Worm (Caenorhabditis elegans): ENCODE results near the gene hpl-1.
A peak's percentile ranks its signal among the peaks of the same experiment; 100 is the strongest.

hpl-1 gene

DNA sequence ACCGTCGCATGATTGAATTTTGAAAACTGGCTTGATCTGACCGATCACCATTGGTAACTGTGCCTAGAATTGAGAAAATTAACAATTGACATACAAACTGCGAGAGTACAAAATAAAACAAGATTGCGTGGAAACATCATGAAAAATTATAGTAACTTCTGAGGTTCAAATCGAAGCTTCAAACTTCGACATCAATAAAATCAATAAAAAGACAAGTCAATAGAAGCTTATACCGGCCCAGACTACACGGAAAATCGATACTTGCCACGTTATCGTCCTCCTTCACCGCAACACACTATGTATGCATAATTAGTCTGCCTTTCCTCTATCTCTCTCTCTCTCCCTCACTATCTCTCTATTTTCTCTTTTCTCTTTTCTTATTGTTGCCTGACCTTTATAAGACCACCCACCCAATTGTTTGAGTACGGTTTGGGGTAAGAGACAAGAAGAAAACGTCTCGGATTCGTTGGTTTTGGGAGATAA is 18.5 kb upstream of the hpl-1 start, which contains the start of gene skr-21:
TSS of gene skr-21 (minus strand) at position 51 of the 483 bp plus-strand sequence.
- TF ChIP-seq ets-7 (tag; optimal IDR thresholded peaks at IDR 0.05) (no peak), tra-4 (tag; optimal IDR thresholded peaks at IDR 0.05) (no peak), aly-1 (tag; optimal IDR thresholded peaks at IDR 0.05) (peak; percentile 28), sea-1 (GFP tag; conservative IDR thresholded peaks at IDR 0.05) (0 out of 2 replicates have a peak, but pooled peaks have one; percentile 27)

DNA sequence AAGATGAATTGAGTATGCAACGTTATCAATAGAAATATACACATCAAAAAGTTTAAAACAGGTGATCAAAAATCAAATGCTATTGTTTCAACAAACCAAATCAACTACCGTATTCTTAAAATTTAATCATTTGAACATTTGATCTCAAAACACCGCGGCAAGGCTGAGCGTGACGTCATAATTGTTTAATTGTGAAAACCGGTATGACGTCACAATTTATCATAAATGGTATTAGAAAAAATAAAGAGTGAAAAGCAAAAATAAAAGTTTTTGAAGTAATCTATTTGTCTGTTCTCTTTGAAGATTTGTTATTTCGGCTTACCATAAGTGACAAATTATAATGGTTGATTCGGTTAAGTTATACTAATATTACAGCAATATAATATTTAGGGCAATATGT is 17.4 kb upstream of the hpl-1 start:
- no peak for TF ChIP-seq pes-1 (GFP tag; IDR thresholded peaks at IDR 0.05)
- TF ChIP-seq hnd-1 (tag; optimal IDR thresholded peaks at IDR 0.05): no peak
- TF ChIP-seq aly-1 (tag; optimal IDR thresholded peaks at IDR 0.05): no peak
- no peak for TF ChIP-seq ama-1 (optimal IDR thresholded peaks at IDR 0.05)
- no peak for TF ChIP-seq hmbx-1 (tag; optimal IDR thresholded peaks at IDR 0.05)
- no peak for TF ChIP-seq tra-4 (tag; optimal IDR thresholded peaks at IDR 0.05)
- TF ChIP-seq ceh-13 (GFP tag; optimal IDR thresholded peaks at IDR 0.05): no peak
- no peak for TF ChIP-seq ceh-36 (tag; optimal IDR thresholded peaks at IDR 0.05)
- TF ChIP-seq flt-1 (GFP tag; IDR thresholded peaks at IDR 0.05): no peak
- no peak for TF ChIP-seq scrt-1 (GFP tag; IDR thresholded peaks at IDR 0.05)
- no peak for TF ChIP-seq sea-1 (GFP tag; conservative IDR thresholded peaks at IDR 0.05)
- no peak for TF ChIP-seq F13C5.2 (tag; optimal IDR thresholded peaks at IDR 0.05)
- no peak for TF ChIP-seq tbx-37 (GFP tag; conservative IDR thresholded peaks at IDR 0.05)
- TF ChIP-seq tbx-11 (GFP tag; IDR thresholded peaks at IDR 0.05): no peak
- TF ChIP-seq hmg-4 (GFP tag; optimal IDR thresholded peaks at IDR 0.05): no peak
- TF ChIP-seq B0310.2 (tag; optimal IDR thresholded peaks at IDR 0.05): no peak
- TF ChIP-seq ets-7 (tag; optimal IDR thresholded peaks at IDR 0.05): no peak

DNA sequence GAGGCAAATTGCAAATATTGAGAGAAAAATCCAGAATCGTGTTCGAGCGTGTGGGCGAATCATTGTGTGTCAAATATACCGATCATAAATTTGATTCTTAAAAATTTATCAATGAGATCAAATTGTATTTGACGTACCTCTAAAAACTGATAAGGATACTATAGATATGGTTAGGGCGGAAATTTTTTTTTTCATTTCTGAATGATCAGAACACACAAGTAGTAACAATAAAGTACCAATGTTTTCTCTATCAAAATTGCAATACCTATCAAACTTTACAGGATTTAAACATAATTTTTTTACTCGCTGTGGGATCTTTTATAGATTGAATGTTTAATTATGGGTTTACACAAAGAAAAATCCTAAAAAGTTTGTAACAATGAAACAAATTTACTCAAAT is 12.9 kb upstream of the hpl-1 start, which contains the start of gene bgnt-1.5:
TSS of gene bgnt-1.5 (minus strand) at position 101 of the 400 bp plus-strand sequence.
- no peak for TF ChIP-seq tbx-11 (GFP tag; IDR thresholded peaks at IDR 0.05)
- TF ChIP-seq B0310.2 (tag; optimal IDR thresholded peaks at IDR 0.05): no peak
- TF ChIP-seq tra-4 (tag; optimal IDR thresholded peaks at IDR 0.05): no peak
- TF ChIP-seq sea-1 (GFP tag; conservative IDR thresholded peaks at IDR 0.05): no peak
- TF ChIP-seq ets-7 (tag; optimal IDR thresholded peaks at IDR 0.05): no peak
- no peak for TF ChIP-seq hmg-4 (GFP tag; optimal IDR thresholded peaks at IDR 0.05)
- TF ChIP-seq scrt-1 (GFP tag; IDR thresholded peaks at IDR 0.05): no peak
- no peak for TF ChIP-seq hmbx-1 (tag; optimal IDR thresholded peaks at IDR 0.05)
- no peak for TF ChIP-seq F13C5.2 (tag; optimal IDR thresholded peaks at IDR 0.05)
- TF ChIP-seq flt-1 (GFP tag; IDR thresholded peaks at IDR 0.05): no peak
- no peak for TF ChIP-seq ceh-13 (GFP tag; optimal IDR thresholded peaks at IDR 0.05)
- no peak for TF ChIP-seq hnd-1 (tag; optimal IDR thresholded peaks at IDR 0.05)
- no peak for TF ChIP-seq ceh-36 (tag; optimal IDR thresholded peaks at IDR 0.05)
- TF ChIP-seq ama-1 (optimal IDR thresholded peaks at IDR 0.05): no peak
- TF ChIP-seq pes-1 (GFP tag; IDR thresholded peaks at IDR 0.05): no peak

DNA sequence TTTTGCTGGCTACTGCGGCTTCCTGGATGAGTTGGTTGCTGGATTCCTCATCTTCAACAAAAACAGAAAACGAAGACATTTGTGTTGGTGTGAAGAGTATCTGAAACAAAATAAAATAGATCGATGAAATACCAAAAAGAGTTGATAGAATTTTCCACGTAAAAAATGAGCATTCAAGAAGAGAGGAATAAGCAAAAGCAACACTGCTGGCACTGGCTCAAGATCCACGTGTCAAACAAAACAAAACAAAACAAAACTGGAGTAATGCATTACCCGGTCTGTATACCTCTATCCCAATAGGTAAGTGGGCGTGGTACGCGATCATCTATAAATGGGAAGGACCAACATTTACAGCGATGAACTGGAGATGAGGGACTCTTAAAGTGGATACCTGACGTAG is 10.3 kb upstream of the hpl-1 start, which contains the start of gene K08H2.2:
TSS of gene K08H2.2 (minus strand) at position 101 of the 400 bp plus-strand sequence.
- TF ChIP-seq aly-1 (tag; optimal IDR thresholded peaks at IDR 0.05): no peak
- TF ChIP-seq tbx-11 (GFP tag; IDR thresholded peaks at IDR 0.05): no peak
- TF ChIP-seq ama-1 (optimal IDR thresholded peaks at IDR 0.05): no peak
- TF ChIP-seq pes-1 (GFP tag; IDR thresholded peaks at IDR 0.05): no peak
- no peak for TF ChIP-seq ets-7 (tag; optimal IDR thresholded peaks at IDR 0.05)
- no peak for TF ChIP-seq hmbx-1 (tag; optimal IDR thresholded peaks at IDR 0.05)
- TF ChIP-seq F13C5.2 (tag; optimal IDR thresholded peaks at IDR 0.05): no peak
- TF ChIP-seq flt-1 (GFP tag; IDR thresholded peaks at IDR 0.05): no peak
- no peak for TF ChIP-seq ceh-36 (tag; optimal IDR thresholded peaks at IDR 0.05)
- no peak for TF ChIP-seq hmg-4 (GFP tag; optimal IDR thresholded peaks at IDR 0.05)
- no peak for TF ChIP-seq B0310.2 (tag; optimal IDR thresholded peaks at IDR 0.05)
- TF ChIP-seq scrt-1 (GFP tag; IDR thresholded peaks at IDR 0.05): no peak
- no peak for TF ChIP-seq tbx-37 (GFP tag; conservative IDR thresholded peaks at IDR 0.05)
- TF ChIP-seq hnd-1 (tag; optimal IDR thresholded peaks at IDR 0.05): no peak
- TF ChIP-seq tra-4 (tag; optimal IDR thresholded peaks at IDR 0.05): no peak
- no peak for TF ChIP-seq sea-1 (GFP tag; conservative IDR thresholded peaks at IDR 0.05)
- TF ChIP-seq ceh-13 (GFP tag; optimal IDR thresholded peaks at IDR 0.05): no peak

DNA sequence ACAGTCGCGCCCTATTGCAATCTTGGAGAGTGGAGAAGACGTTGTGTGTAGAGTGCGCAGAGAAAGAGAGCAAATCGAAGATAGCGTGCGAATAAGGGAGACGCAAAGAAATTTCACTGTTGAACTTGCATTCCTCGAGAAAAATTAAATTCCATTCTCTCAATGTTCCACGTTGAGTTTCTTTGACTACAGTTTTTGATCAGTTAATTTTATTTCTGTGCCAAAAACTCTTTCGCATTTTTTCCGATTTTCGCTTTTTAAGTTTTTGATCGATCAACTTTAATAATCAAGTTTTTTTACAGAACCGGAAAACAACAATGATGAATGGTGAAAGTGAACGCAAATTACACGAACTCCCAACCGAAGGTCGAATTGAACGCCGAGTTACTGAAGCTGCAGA is 8.1 kb upstream of the hpl-1 start, which contains the start of gene K08H2.3:
TSS of gene K08H2.3 (plus strand) at position 301 of the 400 bp plus-strand sequence.
- no peak for TF ChIP-seq ets-7 (tag; optimal IDR thresholded peaks at IDR 0.05)
- TF ChIP-seq B0310.2 (tag; optimal IDR thresholded peaks at IDR 0.05): no peak
- no peak for TF ChIP-seq pes-1 (GFP tag; IDR thresholded peaks at IDR 0.05)
- no peak for TF ChIP-seq ceh-13 (GFP tag; optimal IDR thresholded peaks at IDR 0.05)
- TF ChIP-seq hnd-1 (tag; optimal IDR thresholded peaks at IDR 0.05): no peak
- TF ChIP-seq hmg-4 (GFP tag; optimal IDR thresholded peaks at IDR 0.05): no peak
- TF ChIP-seq F13C5.2 (tag; optimal IDR thresholded peaks at IDR 0.05): no peak
- TF ChIP-seq sea-1 (GFP tag; conservative IDR thresholded peaks at IDR 0.05): no peak
- TF ChIP-seq flt-1 (GFP tag; IDR thresholded peaks at IDR 0.05): no peak
- no peak for TF ChIP-seq scrt-1 (GFP tag; IDR thresholded peaks at IDR 0.05)

DNA sequence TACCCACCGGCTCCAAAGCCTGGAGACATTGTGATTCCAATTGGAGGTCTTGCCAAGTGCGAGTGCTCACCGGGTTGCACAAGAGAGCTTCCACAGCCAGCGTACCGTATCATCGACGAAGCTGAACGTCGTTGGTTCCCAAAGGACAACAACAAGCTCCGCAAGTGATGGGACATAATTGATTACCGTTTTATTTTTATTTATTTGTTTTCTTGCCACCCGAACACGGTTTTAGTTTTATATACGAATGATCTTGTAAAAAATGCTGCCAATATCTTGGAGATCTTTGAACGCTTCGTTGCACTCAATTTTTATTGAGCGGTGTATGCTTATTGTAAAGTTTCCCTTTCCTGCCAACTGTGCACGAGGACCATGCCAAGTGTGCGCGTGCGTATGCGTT is 7.0 kb upstream of the hpl-1 start, which contains the start of gene K08H2.4:
TSS of gene K08H2.4 (plus strand) at position 301 of the 400 bp plus-strand sequence.
- TF ChIP-seq hmg-4 (GFP tag; optimal IDR thresholded peaks at IDR 0.05) (no peak), tra-4 (tag; optimal IDR thresholded peaks at IDR 0.05) (no peak), ceh-13 (GFP tag; optimal IDR thresholded peaks at IDR 0.05) (no peak), B0310.2 (tag; optimal IDR thresholded peaks at IDR 0.05) (no peak), aly-1 (tag; optimal IDR thresholded peaks at IDR 0.05) (no peak), sea-1 (GFP tag; conservative IDR thresholded peaks at IDR 0.05) (no peak), scrt-1 (GFP tag; IDR thresholded peaks at IDR 0.05) (no peak), pes-1 (GFP tag; IDR thresholded peaks at IDR 0.05) (no peak), flt-1 (GFP tag; IDR thresholded peaks at IDR 0.05) (no peak), hmbx-1 (tag; optimal IDR thresholded peaks at IDR 0.05) (no peak), ets-7 (tag; optimal IDR thresholded peaks at IDR 0.05) (no peak), tbx-11 (GFP tag; IDR thresholded peaks at IDR 0.05) (no peak), ceh-36 (tag; optimal IDR thresholded peaks at IDR 0.05) (no peak), hnd-1 (tag; optimal IDR thresholded peaks at IDR 0.05) (no peak), ama-1 (optimal IDR thresholded peaks at IDR 0.05) (no peak), tbx-37 (GFP tag; conservative IDR thresholded peaks at IDR 0.05) (no peak), F13C5.2 (tag; optimal IDR thresholded peaks at IDR 0.05) (no peak)

DNA sequence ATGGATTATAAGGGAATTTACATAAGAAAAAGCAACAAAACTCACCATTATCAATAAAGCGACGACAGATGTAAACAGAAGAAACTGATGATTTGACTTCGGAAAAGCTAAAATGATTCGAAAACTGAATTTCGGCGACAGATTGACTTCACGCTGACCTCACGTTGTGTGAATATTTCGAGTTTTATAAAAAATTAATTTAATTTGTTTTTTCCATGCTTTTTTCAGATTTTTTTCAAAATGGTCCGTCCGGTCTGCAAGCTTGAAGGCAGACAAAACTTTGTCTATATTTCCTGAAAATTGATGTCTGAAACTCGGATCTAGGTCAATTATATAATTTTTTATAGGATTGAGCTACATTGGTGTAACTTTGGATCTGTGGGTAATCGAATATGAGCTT is 3.0 kb upstream of the hpl-1 start, which contains the start of gene K08H2.5:
TSS of gene K08H2.5 (minus strand) at position 101 of the 400 bp plus-strand sequence.
- TF ChIP-seq scrt-1 (GFP tag; IDR thresholded peaks at IDR 0.05) (no peak), tbx-11 (GFP tag; IDR thresholded peaks at IDR 0.05) (no peak), B0310.2 (tag; optimal IDR thresholded peaks at IDR 0.05) (no peak), hmg-4 (GFP tag; optimal IDR thresholded peaks at IDR 0.05) (no peak), sea-1 (GFP tag; conservative IDR thresholded peaks at IDR 0.05) (no peak), ceh-36 (tag; optimal IDR thresholded peaks at IDR 0.05) (no peak), hmbx-1 (tag; optimal IDR thresholded peaks at IDR 0.05) (no peak), tbx-37 (GFP tag; conservative IDR thresholded peaks at IDR 0.05) (no peak), ceh-13 (GFP tag; optimal IDR thresholded peaks at IDR 0.05) (no peak), tra-4 (tag; optimal IDR thresholded peaks at IDR 0.05) (no peak), ets-7 (tag; optimal IDR thresholded peaks at IDR 0.05) (no peak), ama-1 (optimal IDR thresholded peaks at IDR 0.05) (no peak), hnd-1 (tag; optimal IDR thresholded peaks at IDR 0.05) (no peak)
